Worm (Caenorhabditis elegans) whole organism, L4 larva: ENCODE results near the gene mdt-6.

Experiments used
- T26A8.4 ChIP-seq: fragments of 200-800 bp; sonication (Bioruptor generic); IDR thresholded peaks from 2 replicates; pipeline ENCODE4 v1.3.6; 2022; ENCODE audit warnings: missing genetic modification characterization, missing compliant biosample characterization
- ama-1 ChIP-seq: fragments of 150-350 bp; optimal IDR thresholded peaks from 2 replicates; lab custom pipeline; 2014; ENCODE audit warnings: inconsistent platforms, mixed read lengths
- ceh-82 ChIP-seq: sonication (generic microtip); optimal IDR thresholded peaks from 2 replicates; lab custom pipeline; 2017; ENCODE audit warnings: missing biosample characterization, missing genetic modification characterization
- dmd-6 ChIP-seq: fragments of 200-800 bp; sonication (Bioruptor generic); IDR thresholded peaks from 2 replicates; pipeline ENCODE4 v1.3.6; 2022; ENCODE audit warnings: missing genetic modification reagents, missing genetic modification characterization, missing compliant biosample characterization
- unc-39 ChIP-seq: sonication (generic microtip); optimal IDR thresholded peaks from 2 replicates; lab custom pipeline; 2017; ENCODE audit warnings: missing biosample characterization, missing genetic modification characterization

- TF ChIP-seq T26A8.4 (no peak), dmd-6 (GFP tag; lab: Robert Waterston, UW) (no peak), ama-1 (lab: Kevin White, UChicago) (no peak), ceh-82 (tag; lab: Kevin White, UChicago) (no peak), unc-39 (no peak)
These were observed 47.2 kb upstream of the mdt-6 start for ce11 chrV:7106499-7107152.
